Worm (Caenorhabditis elegans) whole organism, young adult: Measurements from ENCODE around the gene F48C5.2.

Experiments used
- B0035.1 ChIP-seq: sonication (generic microtip); optimal IDR thresholded peaks from 2 replicates; lab custom pipeline; 2016; ENCODE audit warnings: missing genetic modification characterization, mild to moderate bottlenecking, missing compliant biosample characterization, missing genotype, missing genetic modification reagents
- B0336.3 ChIP-seq: fragments of 200-800 bp; sonication (Bioruptor generic); IDR thresholded peaks from 2 replicates; pipeline ENCODE4 v1.3.6; 2022; ENCODE audit warnings: missing genetic modification characterization, missing compliant biosample characterization
- D2030.7 ChIP-seq: fragments of 200-800 bp; sonication (Bioruptor generic); IDR thresholded peaks from 2 replicates; pipeline ENCODE4 v1.3.6; 2022; ENCODE audit warnings: missing genetic modification reagents, missing genetic modification characterization, missing compliant biosample characterization
- F37B4.10 ChIP-seq: fragments of 200-800 bp; sonication (Bioruptor generic); IDR thresholded peaks from 2 replicates; pipeline ENCODE4 v1.3.6; 2022; ENCODE audit warnings: missing genetic modification characterization, missing compliant biosample characterization
- F49E8.2 ChIP-seq: sonication (generic microtip); optimal IDR thresholded peaks from 3 replicates; lab custom pipeline; 2017; ENCODE audit warnings: missing genetic modification characterization, mild to moderate bottlenecking, missing compliant biosample characterization, antibody characterized with exemption, moderate library complexity; ENCODE audit not compliant: insufficient read depth
- K12H6.12 ChIP-seq: fragments of 200-800 bp; sonication (Bioruptor generic); optimal IDR thresholded peaks from 2 replicates; lab custom pipeline; 2018; ENCODE audit warnings: mild to moderate bottlenecking, missing genetic modification characterization, missing compliant biosample characterization
- Y56A3A.18 ChIP-seq: fragments of 200-800 bp; sonication (Bioruptor generic); IDR thresholded peaks from 2 replicates; pipeline ENCODE4 v1.3.6; 2022; ENCODE audit warnings: missing genetic modification reagents, missing genetic modification characterization, missing compliant biosample characterization
- Y95B8A.8 ChIP-seq: fragments of 200-800 bp; sonication (Bioruptor generic); IDR thresholded peaks from 2 replicates; pipeline ENCODE4 v1.3.6; 2022; ENCODE audit warnings: missing genetic modification reagents, missing genetic modification characterization, missing compliant biosample characterization
- akir-1 ChIP-seq: fragments of 200-800 bp; sonication (Bioruptor generic); optimal IDR thresholded peaks from 2 replicates; lab custom pipeline; 2018; ENCODE audit warnings: mild to moderate bottlenecking, missing genetic modification characterization, moderate library complexity, missing compliant biosample characterization
- aptf-2 ChIP-seq: fragments of 200-800 bp; sonication (Bioruptor generic); conservative IDR thresholded peaks from 2 replicates; pipeline ENCODE4 v1.3.6; 2022; ENCODE audit warnings: missing genetic modification reagents, missing genetic modification characterization, missing compliant biosample characterization
- atf-7 ChIP-seq: sonication (generic microtip); optimal IDR thresholded peaks from 2 replicates; lab custom pipeline; 2017; ENCODE audit warnings: mild to moderate bottlenecking, missing genetic modification characterization, missing compliant biosample characterization
- attf-3 ChIP-seq: fragments of 200-800 bp; sonication (Bioruptor generic); conservative IDR thresholded peaks from 2 replicates; pipeline ENCODE4 v1.3.6; 2022; ENCODE audit warnings: missing genetic modification reagents, missing genetic modification characterization, missing compliant biosample characterization
- attf-5 ChIP-seq: fragments of 200-800 bp; sonication (Bioruptor generic); optimal IDR thresholded peaks from 2 replicates; lab custom pipeline; 2018; ENCODE audit warnings: mild to moderate bottlenecking, missing genetic modification characterization, missing compliant biosample characterization
- cebp-1 ChIP-seq, 2 experiments: fragments of 200-800 bp in 1 of 2; sonication (Bioruptor generic) in 1 of 2; sonication (generic microtip) in 1 of 2; IDR thresholded peaks in 1 of 2; optimal IDR thresholded peaks in 1 of 2; 2 replicates each; pipeline versions ENCODE4 v1.3.6 to Lab custom; 2017 to 2022; ENCODE audit warnings: missing compliant biosample characterization in 2 of 2, missing genetic modification characterization in 2 of 2, mild to moderate bottlenecking in 1 of 2, missing genetic modification reagents in 1 of 2, moderate library complexity in 1 of 2
- cebp-2 ChIP-seq: fragments of 200-800 bp; sonication (Bioruptor generic); IDR thresholded peaks from 2 replicates; pipeline ENCODE4 v1.3.6; 2022; ENCODE audit warnings: missing genetic modification characterization, missing compliant biosample characterization
- ceh-40 ChIP-seq: fragments of 200-800 bp; sonication (Bioruptor generic); IDR thresholded peaks from 2 replicates; pipeline ENCODE4 v1.3.6; 2022; ENCODE audit warnings: missing genetic modification characterization, missing compliant biosample characterization
- chd-7 ChIP-seq: sonication (generic microtip); optimal IDR thresholded peaks from 2 replicates; lab custom pipeline; 2016; ENCODE audit warnings: mild to moderate bottlenecking, missing genetic modification characterization, moderate library complexity, missing compliant biosample characterization
- dox-1 ChIP-seq: fragments of 200-800 bp; sonication (Bioruptor generic); IDR thresholded peaks from 2 replicates; pipeline ENCODE4 v1.3.6; 2022; ENCODE audit warnings: missing genetic modification reagents, missing genetic modification characterization, missing compliant biosample characterization
- dpff-1 ChIP-seq: sonication (generic microtip); optimal IDR thresholded peaks from 2 replicates; lab custom pipeline; 2017; ENCODE audit warnings: mild to moderate bottlenecking, missing genetic modification characterization, missing compliant biosample characterization
- egrh-3 ChIP-seq: fragments of 200-800 bp; sonication (Bioruptor generic); IDR thresholded peaks from 2 replicates; pipeline ENCODE4 v1.3.6; 2022; ENCODE audit warnings: missing genetic modification reagents, missing genetic modification characterization, missing compliant biosample characterization
- hmg-1.2 ChIP-seq: fragments of 200-800 bp; sonication (Bioruptor generic); IDR thresholded peaks from 2 replicates; pipeline ENCODE4 v1.3.6; 2022; ENCODE audit warnings: missing genetic modification reagents, missing genetic modification characterization, missing compliant biosample characterization
- hrde-1 ChIP-seq: sonication (generic microtip); optimal IDR thresholded peaks from 2 replicates; lab custom pipeline; 2016; ENCODE audit warnings: missing genetic modification characterization, mild to moderate bottlenecking, missing compliant biosample characterization, moderate library complexity, missing genotype, missing genetic modification reagents, borderline replicate concordance
- let-526 ChIP-seq: fragments of 200-800 bp; sonication (Bioruptor generic); IDR thresholded peaks from 2 replicates; pipeline ENCODE4 v1.3.6; 2022; ENCODE audit warnings: missing genetic modification reagents, missing genetic modification characterization, missing compliant biosample characterization
- let-607 ChIP-seq, 2 experiments: fragments of 200-800 bp in 1 of 2; sonication (Bioruptor generic) in 1 of 2; sonication (generic microtip) in 1 of 2; optimal IDR thresholded peaks; 2 replicates each; lab custom pipeline; 2016 to 2018; ENCODE audit warnings: mild to moderate bottlenecking in 2 of 2, missing compliant biosample characterization in 2 of 2, missing genetic modification characterization in 2 of 2, moderate library complexity in 2 of 2, missing genotype in 1 of 2
- lin-26 ChIP-seq: fragments of 200-800 bp; sonication (Bioruptor generic); IDR thresholded peaks from 2 replicates; pipeline ENCODE4 v1.3.6; 2022; ENCODE audit warnings: missing genetic modification reagents, missing genetic modification characterization, missing compliant biosample characterization
- lin-40 ChIP-seq: sonication (generic microtip); optimal IDR thresholded peaks from 2 replicates; lab custom pipeline; 2016; ENCODE audit warnings: missing genetic modification characterization, mild to moderate bottlenecking, missing compliant biosample characterization, missing genotype, missing genetic modification reagents
- lir-1 ChIP-seq: fragments of 200-800 bp; sonication (Bioruptor generic); conservative IDR thresholded peaks from 2 replicates; pipeline ENCODE4 v1.3.6; 2022; ENCODE audit warnings: missing genetic modification reagents, missing genetic modification characterization, missing compliant biosample characterization
- lsl-1 ChIP-seq: fragments of 200-800 bp; sonication (Bioruptor generic); optimal IDR thresholded peaks from 2 replicates; lab custom pipeline; 2018; ENCODE audit warnings: mild to moderate bottlenecking, missing genetic modification characterization, moderate library complexity, missing compliant biosample characterization
- madf-10 ChIP-seq: sonication (generic microtip); optimal IDR thresholded peaks from 2 replicates; lab custom pipeline; 2016; ENCODE audit warnings: mild to moderate bottlenecking, missing genetic modification characterization, missing compliant biosample characterization
- mcd-1 ChIP-seq: fragments of 200-800 bp; sonication (Bioruptor generic); IDR thresholded peaks from 2 replicates; pipeline ENCODE4 v1.3.6; 2022; ENCODE audit warnings: missing genetic modification reagents, missing genetic modification characterization, missing compliant biosample characterization
- nhr-80 ChIP-seq: sonication (generic microtip); optimal IDR thresholded peaks from 2 replicates; lab custom pipeline; 2016; ENCODE audit warnings: missing genetic modification characterization, missing compliant biosample characterization
- rec-8 ChIP-seq, 2 experiments: sonication (generic microtip); optimal IDR thresholded peaks; 2 replicates each; lab custom pipeline; 2016; ENCODE audit warnings: mild to moderate bottlenecking in 2 of 2, missing genetic modification characterization in 2 of 2, missing genetic modification reagents in 2 of 2, missing genotype in 2 of 2, missing biosample characterization in 1 of 2, missing compliant biosample characterization in 1 of 2, moderate library complexity in 1 of 2
- rpc-1 ChIP-seq, 2 experiments: fragments of 150-350 bp in 1 of 2; sonication (generic microtip) in 1 of 2; optimal IDR thresholded peaks; 2 replicates each; lab custom pipeline; 2014 to 2018; ENCODE audit warnings: missing biosample characterization in 1 of 2, missing genetic modification characterization in 1 of 2, missing genetic modification reagents in 1 of 2, missing genotype in 1 of 2
- snpc-4 ChIP-seq, 5 experiments: fragments of 150-350 bp in 1 of 5; sonication (generic microtip) in 4 of 5; optimal IDR thresholded peaks; 2 replicates each; lab custom pipeline; 2014 to 2018; ENCODE audit warnings: missing genetic modification characterization in 5 of 5, missing biosample characterization in 3 of 5, antibody characterized with exemption in 2 of 5, mild to moderate bottlenecking in 2 of 5, missing compliant biosample characterization in 2 of 5, missing genotype in 2 of 5, moderate library complexity in 2 of 5, missing genetic modification reagents in 1 of 5
- somi-1 ChIP-seq: fragments of 200-800 bp; sonication (Bioruptor generic); optimal IDR thresholded peaks from 2 replicates; lab custom pipeline; 2018; ENCODE audit warnings: mild to moderate bottlenecking, missing genetic modification characterization, missing compliant biosample characterization
- tbp1 ChIP-seq: fragments of 200-800 bp; sonication (Bioruptor generic); optimal IDR thresholded peaks from 2 replicates; lab custom pipeline; 2018; ENCODE audit warnings: mild to moderate bottlenecking, missing genetic modification characterization, missing compliant biosample characterization
- tlf-1 ChIP-seq: fragments of 200-800 bp; sonication (Bioruptor generic); optimal IDR thresholded peaks from 2 replicates; lab custom pipeline; 2018; ENCODE audit warnings: mild to moderate bottlenecking, missing genetic modification characterization, missing compliant biosample characterization
- zfh-2 ChIP-seq: fragments of 200-800 bp; sonication (Bioruptor generic); conservative IDR thresholded peaks from 2 replicates; pipeline ENCODE4 v1.3.6; 2022; ENCODE audit warnings: missing genetic modification reagents, missing genetic modification characterization, missing compliant biosample characterization
- ztf-18 ChIP-seq: sonication (generic microtip); optimal IDR thresholded peaks from 2 replicates; lab custom pipeline; 2016; ENCODE audit warnings: missing genotype, mild to moderate bottlenecking, missing genetic modification characterization, missing compliant biosample characterization
- ztf-25 ChIP-seq: fragments of 200-800 bp; sonication (Bioruptor generic); IDR thresholded peaks from 2 replicates; pipeline ENCODE4 v1.3.6; 2022; ENCODE audit warnings: missing genetic modification reagents, missing genetic modification characterization, missing compliant biosample characterization
- ztf-26 ChIP-seq: sonication (generic microtip); optimal IDR thresholded peaks from 2 replicates; lab custom pipeline; 2017; ENCODE audit warnings: missing genetic modification characterization, missing compliant biosample characterization

The F48C5.2 gene

ce11 chrX:11474149-11474585, 20.0 kb upstream of the F48C5.2 start:
- TF ChIP-seq F37B4.10 (GFP tag; lab: Robert Waterston, UW): 0 out of 2 replicates have a peak, but pooled peaks have one; percentile 22
- 0 out of 2 replicates have a peak, but pooled peaks have one; percentile 47 for TF ChIP-seq zfh-2 (GFP tag; lab: Robert Waterston, UW)
- TF ChIP-seq tbp1 (GFP tag; lab: Kevin White, UChicago): no peak
- TF ChIP-seq ztf-25 (GFP tag; lab: Robert Waterston, UW): 0 out of 2 replicates have a peak, but pooled peaks have one; percentile 42

- peak; percentile 24 for TF ChIP-seq atf-7 (tag; lab: Kevin White, UChicago)
- TF ChIP-seq Y95B8A.8 (GFP tag; lab: Robert Waterston, UW): no peak
- TF ChIP-seq chd-7 (tag; lab: Kevin White, UChicago): peak; percentile 48
- peak; percentile 23 for TF ChIP-seq dpff-1 (tag; lab: Kevin White, UChicago)
- peak in 1 of 2 experiments; percentile 15 for TF ChIP-seq let-607 (tag; optimal IDR thresholded peaks at IDR 0.05; lab: Kevin White, UChicago)
- TF ChIP-seq aptf-2 (GFP tag; lab: Robert Waterston, UW): no peak
- TF ChIP-seq ztf-26 (tag; lab: Kevin White, UChicago): peak; percentile 35
- peak; percentile 3 for TF ChIP-seq attf-5 (GFP tag; lab: Kevin White, UChicago)
- TF ChIP-seq B0336.3: peak; percentile 48; the same call in 1 of the 2 replicates
- peak; percentile 99 for TF ChIP-seq zfh-2 (GFP tag; lab: Robert Waterston, UW)
- TF ChIP-seq cebp-1 (GFP tag; IDR thresholded peaks at IDR 0.05; lab: Robert Waterston, UW): no peak
- peak; percentile 65 for TF ChIP-seq cebp-1 (tag; optimal IDR thresholded peaks at IDR 0.05; lab: Kevin White, UChicago)
- no peak for TF ChIP-seq snpc-4 (GFP tag; optimal IDR thresholded peaks at IDR 0.05; lab: Kevin White, UChicago)
- peak in 2 of 4 experiments; percentile 21 to 54 for TF ChIP-seq snpc-4 (tag; optimal IDR thresholded peaks at IDR 0.05; lab: Kevin White, UChicago)
- TF ChIP-seq ztf-18 (tag; lab: Kevin White, UChicago): no peak
- no peak for TF ChIP-seq hrde-1 (tag; lab: Kevin White, UChicago)
- peak; percentile 86 for TF ChIP-seq K12H6.12 (tag; lab: Kevin White, UChicago)
- no peak for TF ChIP-seq nhr-80 (tag; lab: Kevin White, UChicago)
- TF ChIP-seq dox-1 (GFP tag; lab: Robert Waterston, UW): peak; percentile 68
- TF ChIP-seq egrh-3: peak; percentile 84
- TF ChIP-seq F49E8.2 (tag; lab: Kevin White, UChicago): no peak
- no peak for TF ChIP-seq let-526 (GFP tag; lab: Robert Waterston, UW)
- peak; percentile 66 for TF ChIP-seq lin-40
- TF ChIP-seq mcd-1 (GFP tag; lab: Robert Waterston, UW): 0 out of 2 replicates have a peak, but pooled peaks have one; percentile 22
- no peak for TF ChIP-seq rpc-1 (optimal IDR thresholded peaks at IDR 0.05; lab: Kevin White, UChicago)
- TF ChIP-seq rpc-1 (tag; optimal IDR thresholded peaks at IDR 0.05; lab: Kevin White, UChicago): no peak
- peak; percentile 32 for TF ChIP-seq somi-1 (GFP tag; lab: Kevin White, UChicago)
- TF ChIP-seq tlf-1 (GFP tag; lab: Kevin White, UChicago): peak; percentile 18
- TF ChIP-seq madf-10 (tag; lab: Kevin White, UChicago): peak; percentile 98
- TF ChIP-seq cebp-2 (GFP tag; lab: Robert Waterston, UW): no peak
- TF ChIP-seq lin-26 (GFP tag; lab: Robert Waterston, UW): no peak
Observed at ce11 chrX:11472953-11473671, 19.0 kb upstream of the F48C5.2 start.

ce11 chrX:11472407-11472806, 18.3 kb upstream of the F48C5.2 start:
- no peak for TF ChIP-seq Y56A3A.18
- TF ChIP-seq akir-1 (GFP tag; lab: Kevin White, UChicago): no peak
- no peak for TF ChIP-seq D2030.7 (GFP tag; lab: Robert Waterston, UW)
- TF ChIP-seq hmg-1.2: no peak
- TF ChIP-seq ceh-40 (GFP tag; lab: Robert Waterston, UW): no peak
- no peak for TF ChIP-seq cebp-1 (GFP tag; IDR thresholded peaks at IDR 0.05; lab: Robert Waterston, UW)
- no peak for TF ChIP-seq cebp-1 (tag; optimal IDR thresholded peaks at IDR 0.05; lab: Kevin White, UChicago)
- TF ChIP-seq B0035.1: no peak
- no peak for TF ChIP-seq aptf-2 (GFP tag; lab: Robert Waterston, UW)
- TF ChIP-seq rec-8 (tag; optimal IDR thresholded peaks at IDR 0.05; lab: Kevin White, UChicago): no peak
- no peak for TF ChIP-seq attf-3 (GFP tag; lab: Robert Waterston, UW)
- TF ChIP-seq lsl-1 (GFP tag; lab: Kevin White, UChicago): no peak
- no peak for TF ChIP-seq lir-1
- no peak for TF ChIP-seq B0336.3
- TF ChIP-seq dpff-1 (tag; lab: Kevin White, UChicago): no peak
